Worm (Caenorhabditis elegans) whole organism, L3 larva: Measurements from ENCODE around the gene Y105C5A.1274.
"Not testable (repeated sequence)": the region's sequence is repeated elsewhere in the genome, so short reads cannot be mapped to it uniquely, and the experiment has no call there.

Source experiments
- ceh-16 ChIP-seq: sonication (generic microtip); optimal IDR thresholded peaks from 2 replicates; lab custom pipeline; 2017; ENCODE audit warnings: missing biosample characterization, missing genetic modification characterization
- daf-12 ChIP-seq: fragments of 150-350 bp; optimal IDR thresholded peaks from 2 replicates; lab custom pipeline; 2014; ENCODE audit warnings: missing biosample characterization, missing genetic modification reagents, missing genetic modification characterization
- nhr-23 ChIP-seq: fragments of 150-350 bp; optimal IDR thresholded peaks from 2 replicates; lab custom pipeline; 2014; ENCODE audit warnings: missing biosample characterization, missing genetic modification reagents, missing genetic modification characterization
- pqm-1 ChIP-seq: fragments of 150-350 bp; optimal IDR thresholded peaks from 2 replicates; lab custom pipeline; 2017; ENCODE audit warnings: missing biosample characterization, missing genetic modification characterization, inconsistent platforms
- snpc-4 ChIP-seq: fragments of 150-350 bp; optimal IDR thresholded peaks from 2 replicates; lab custom pipeline; 2014; ENCODE audit warnings: missing biosample characterization, missing genetic modification characterization
- unc-62 ChIP-seq: fragments of 150-350 bp; sonication (generic microtip); optimal IDR thresholded peaks from 4 replicates; lab custom pipeline; 2014; ENCODE audit warnings: missing biosample characterization, missing genetic modification reagents, missing genetic modification characterization

DNA sequence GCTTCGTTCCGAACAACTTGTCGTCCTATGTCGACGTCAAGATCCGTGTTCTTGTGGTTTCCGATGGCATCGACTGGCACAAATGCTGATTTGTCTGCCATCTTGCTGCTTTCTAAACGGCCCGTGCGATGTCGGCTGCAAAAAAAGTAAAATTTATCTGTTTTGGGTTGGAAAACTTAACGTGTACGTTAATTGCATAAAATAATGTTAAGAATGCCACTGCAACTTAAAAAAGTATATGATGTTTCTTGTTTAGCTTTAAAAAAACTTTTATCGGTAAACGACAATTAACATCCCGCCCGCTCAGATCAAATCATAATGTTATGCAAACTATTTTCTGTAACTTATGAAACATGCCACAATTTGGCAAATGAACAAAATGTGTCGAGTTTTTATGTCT, 46.9 kb downstream of the Y105C5A.1274 start, which contains the start of gene Y105C5A.26:
- not testable (repeated sequence) for TF ChIP-seq unc-62 (GFP tag; lab: Kevin White, UChicago); nhr-23 (tag; lab: Kevin White, UChicago); ceh-16; snpc-4 (tag; lab: Kevin White, UChicago); daf-12 (tag; lab: Kevin White, UChicago); pqm-1 (tag; lab: Kevin White, UChicago)
